Fruit fly (Drosophila melanogaster) whole organism, wandering third instar larva: Measurements from ENCODE around the gene AMPKalpha.

ENCODE experiments used
- Dfd ChIP-seq: fragments of >200 bp; optimal IDR thresholded peaks from 2 replicates; lab custom pipeline; 2017; ENCODE audit warnings: missing biosample characterization, missing genetic modification characterization
- Dif ChIP-seq: fragments of 200-275, 200-300 bp; sonication (Bioruptor generic); optimal IDR thresholded peaks from 2 replicates; lab custom pipeline; 2018; ENCODE audit warnings: missing biosample characterization, missing genetic modification characterization; ENCODE audit not compliant: partially characterized antibody
- GATAd ChIP-seq: sonication (Bioruptor generic); optimal IDR thresholded peaks from 2 replicates; lab custom pipeline; 2016; ENCODE audit warnings: missing biosample characterization, missing genetic modification characterization
- Hr83 ChIP-seq: fragments of 200-300 bp; sonication (Bioruptor generic); optimal IDR thresholded peaks from 2 replicates; lab custom pipeline; 2016; ENCODE audit warnings: missing biosample characterization, mild to moderate bottlenecking, missing genetic modification characterization, moderate library complexity; ENCODE audit not compliant: poor library complexity, severe bottlenecking
- Jra ChIP-seq: sonication (Bioruptor generic); optimal IDR thresholded peaks from 2 replicates; lab custom pipeline; 2016; ENCODE audit warnings: missing biosample characterization, missing genetic modification characterization
- Mio ChIP-seq: sonication (Bioruptor generic); optimal IDR thresholded peaks from 2 replicates; lab custom pipeline; 2016; ENCODE audit warnings: missing biosample characterization, missing genetic modification characterization
- Myc ChIP-seq: fragments of >200 bp; optimal IDR thresholded peaks from 2 replicates; lab custom pipeline; 2017
- N ChIP-seq: fragments of >200 bp; optimal IDR thresholded peaks from 2 replicates; lab custom pipeline; 2018; ENCODE audit warnings: missing biosample characterization, missing external identifiers, missing genetic modification characterization
- OdsH ChIP-seq: fragments of 200-800 bp; sonication (Bioruptor generic); optimal IDR thresholded peaks from 2 replicates; lab custom pipeline; 2016; ENCODE audit warnings: missing biosample characterization, mild to moderate bottlenecking, missing genetic modification characterization
- Rel ChIP-seq, 2 experiments: fragments of 200-800 bp; sonication (Bioruptor generic) in 1 of 2; optimal IDR thresholded peaks; 2 replicates in 1 of 2; 3 replicates in 1 of 2; lab custom pipeline; 2016 to 2019; ENCODE audit warnings: mild to moderate bottlenecking in 2 of 2, missing biosample characterization in 2 of 2, missing genetic modification characterization in 2 of 2, moderate library complexity in 1 of 2
- Sp1 ChIP-seq: fragments of 200-800 bp; sonication (Bioruptor generic); optimal IDR thresholded peaks from 3 replicates; lab custom pipeline; 2019; ENCODE audit warnings: missing biosample characterization, mild to moderate bottlenecking, missing genetic modification characterization, moderate library complexity
- Vsx2 ChIP-seq: fragments of 200-300, 225-300 bp; sonication (Bioruptor generic); optimal IDR thresholded peaks from 2 replicates; lab custom pipeline; 2018; ENCODE audit warnings: missing biosample characterization, missing genetic modification characterization; ENCODE audit not compliant: partially characterized antibody
- br ChIP-seq: fragments of 200-800 bp; sonication (Bioruptor generic); optimal IDR thresholded peaks from 2 replicates; lab custom pipeline; 2016; ENCODE audit warnings: missing biosample characterization, missing genetic modification characterization
- brk ChIP-seq: fragments of 200-800 bp; sonication (Bioruptor generic); optimal IDR thresholded peaks from 2 replicates; lab custom pipeline; 2016; ENCODE audit warnings: missing biosample characterization, mild to moderate bottlenecking, missing genetic modification characterization
- dl ChIP-seq, 2 experiments: fragments of 175-275, 200-275 bp in 1 of 2; fragments of 200-275 bp in 1 of 2; sonication (Bioruptor generic); optimal IDR thresholded peaks; lab custom pipeline; 2018; ENCODE audit warnings: mild to moderate bottlenecking in 2 of 2, missing biosample characterization in 2 of 2, missing genetic modification characterization in 2 of 2, moderate library complexity in 2 of 2; ENCODE audit not compliant: partially characterized antibody in 2 of 2, insufficient read depth in 1 of 2
- dmrt93B ChIP-seq: fragments of 200-800 bp; sonication (Bioruptor generic); optimal IDR thresholded peaks from 2 replicates; lab custom pipeline; 2018; ENCODE audit warnings: missing biosample characterization, mild to moderate bottlenecking, missing genetic modification characterization
- dsf ChIP-seq: sonication (Bioruptor generic); optimal IDR thresholded peaks from 2 replicates; lab custom pipeline; 2016; ENCODE audit warnings: missing biosample characterization, missing genetic modification characterization, borderline replicate concordance
- foxo ChIP-seq, 2 experiments: fragments of 200-800 bp; sonication (Bioruptor generic); optimal IDR thresholded peaks; 2 replicates in 1 of 2; 3 replicates in 1 of 2; lab custom pipeline; 2016 to 2017; ENCODE audit warnings: missing biosample characterization in 2 of 2, missing genetic modification characterization in 2 of 2
- fru ChIP-seq: fragments of 200-800 bp; sonication (Bioruptor generic); optimal IDR thresholded peaks from 3 replicates; lab custom pipeline; 2016; ENCODE audit warnings: missing biosample characterization, mild to moderate bottlenecking, missing genetic modification characterization
- h ChIP-seq: fragments of 200-800 bp; sonication (Bioruptor generic); optimal IDR thresholded peaks from 3 replicates; lab custom pipeline; 2016; ENCODE audit warnings: missing biosample characterization, mild to moderate bottlenecking, missing genetic modification characterization
- jim ChIP-seq: fragments of 175-275, 200-325 bp; sonication (Bioruptor generic); optimal IDR thresholded peaks from 2 replicates; lab custom pipeline; 2016; ENCODE audit warnings: missing biosample characterization, mild to moderate bottlenecking, missing genetic modification characterization
- pan ChIP-seq: fragments of >200 bp; optimal IDR thresholded peaks from 2 replicates; lab custom pipeline; 2017
- psq ChIP-seq: fragments of 200-800 bp; sonication (Bioruptor generic); optimal IDR thresholded peaks from 3 replicates; lab custom pipeline; 2017; ENCODE audit warnings: missing biosample characterization, mild to moderate bottlenecking, missing genetic modification characterization, moderate library complexity
- sv ChIP-seq: fragments of 200-800 bp; sonication (Bioruptor generic); optimal IDR thresholded peaks from 3 replicates; lab custom pipeline; 2016; ENCODE audit warnings: missing biosample characterization, missing genetic modification characterization
- usp ChIP-seq: fragments of >200 bp; optimal IDR thresholded peaks from 2 replicates; lab custom pipeline; 2017; ENCODE audit warnings: missing biosample characterization, missing genetic modification characterization
- woc ChIP-seq: sonication (Bioruptor generic); optimal IDR thresholded peaks from 2 replicates; lab custom pipeline; 2016; ENCODE audit warnings: missing biosample characterization, mild to moderate bottlenecking, missing genetic modification characterization

Gene AMPKalpha

dm6 chrX:1398455-1399055 is 23.2 kb downstream of the AMPKalpha start (continued):
- TF ChIP-seq foxo (GFP tag; optimal IDR thresholded peaks at IDR 0.05; lab: Kevin White, UChicago) (peak in 1 of 2 experiments; percentile 83), jim (GFP tag; lab: Kevin White, UChicago) (no peak), sv (peak; percentile 31), pan (lab: Kevin White, UChicago) (no peak)

- TF ChIP-seq fru (GFP tag; lab: Kevin White, UChicago), result peak; percentile 5
- peak; percentile 25 to 82 for TF ChIP-seq dl (GFP tag; optimal IDR thresholded peaks at IDR 0.05; lab: Kevin White, UChicago; ENCODE audit: insufficient read depth in 1 of 2, partially characterized antibody in 2 of 2)
- TF ChIP-seq psq (GFP tag; lab: Kevin White, UChicago), result peak; percentile 19
- TF ChIP-seq h (GFP tag; lab: Kevin White, UChicago), result peak; percentile 17
- no peak for TF ChIP-seq Rel (GFP tag; optimal IDR thresholded peaks at IDR 0.05; lab: Kevin White, UChicago)
- TF ChIP-seq Rel (tag; optimal IDR thresholded peaks at IDR 0.05; lab: Kevin White, UChicago), result peak; percentile 11
- peak; percentile 30 for TF ChIP-seq Jra (GFP tag; lab: Kevin White, UChicago)
- peak; percentile 81 for TF ChIP-seq Dif (GFP tag; lab: Kevin White, UChicago)
- peak; percentile 80 for TF ChIP-seq woc (GFP tag; lab: Kevin White, UChicago)
- no peak for TF ChIP-seq Dfd (GFP tag; lab: Kevin White, UChicago)
- TF ChIP-seq GATAd (GFP tag; lab: Kevin White, UChicago), result no peak
- no peak for TF ChIP-seq Myc
- TF ChIP-seq Sp1 (GFP tag; lab: Kevin White, UChicago), result peak; percentile 12
- TF ChIP-seq usp (GFP tag; lab: Kevin White, UChicago), result no peak
- peak; percentile 36 for TF ChIP-seq br (GFP tag; lab: Kevin White, UChicago)
- peak; percentile 39 for TF ChIP-seq Hr83 (GFP tag; lab: Kevin White, UChicago)
- no peak for TF ChIP-seq jim (GFP tag; lab: Kevin White, UChicago)
- TF ChIP-seq Vsx2 (GFP tag; lab: Kevin White, UChicago), result peak; percentile 70
- no peak for TF ChIP-seq OdsH (GFP tag; lab: Kevin White, UChicago)
Measured at dm6 chrX:1399056-1400003, 24.0 kb downstream of the AMPKalpha start.

- TF ChIP-seq Rel (GFP tag; optimal IDR thresholded peaks at IDR 0.05; lab: Kevin White, UChicago) (no peak), Rel (tag; optimal IDR thresholded peaks at IDR 0.05; lab: Kevin White, UChicago) (no peak), Vsx2 (GFP tag; lab: Kevin White, UChicago) (no peak), foxo (GFP tag; optimal IDR thresholded peaks at IDR 0.05; lab: Kevin White, UChicago) (no peak), dsf (no peak), dmrt93B (GFP tag; lab: Kevin White, UChicago) (no peak), brk (GFP tag; lab: Kevin White, UChicago) (no peak), woc (GFP tag; lab: Kevin White, UChicago) (no peak), OdsH (GFP tag; lab: Kevin White, UChicago) (no peak), h (GFP tag; lab: Kevin White, UChicago) (no peak), br (GFP tag; lab: Kevin White, UChicago) (no peak), Dif (GFP tag; lab: Kevin White, UChicago) (no peak)
Measured at dm6 chrX:1405012-1405411, 29.7 kb downstream of the AMPKalpha start.

dm6 chrX:1405779-1406178 is 30.4 kb downstream of the AMPKalpha start:
- TF ChIP-seq Hr83 (GFP tag; lab: Kevin White, UChicago), result no peak
- TF ChIP-seq N (GFP tag; lab: Kevin White, UChicago), result no peak
- no peak for TF ChIP-seq Dif (GFP tag; lab: Kevin White, UChicago)
- no peak for TF ChIP-seq Jra (GFP tag; lab: Kevin White, UChicago)
- TF ChIP-seq usp (GFP tag; lab: Kevin White, UChicago), result no peak
- no peak for TF ChIP-seq dmrt93B (GFP tag; lab: Kevin White, UChicago)
- TF ChIP-seq foxo (GFP tag; optimal IDR thresholded peaks at IDR 0.05; lab: Kevin White, UChicago), result no peak
- TF ChIP-seq fru (GFP tag; lab: Kevin White, UChicago), result no peak

dm6 chrX:1407683-1408082 is 32.3 kb downstream of the AMPKalpha start:
- TF ChIP-seq Mio (GFP tag; lab: Kevin White, UChicago) (no peak), foxo (GFP tag; optimal IDR thresholded peaks at IDR 0.05; lab: Kevin White, UChicago) (peak in 1 of 2 experiments; percentile 14)
